Fruit fly (Drosophila melanogaster) Kc167 (cell line): ENCODE results near the gene Mip.

ENCODE experiments used
- Myc ChIP-seq: fragments of >200 bp; optimal IDR thresholded peaks from 2 replicates; lab custom pipeline; 2017; ENCODE audit warnings: missing external identifiers
- Sin3A ChIP-seq: fragments of >200 bp; optimal IDR thresholded peaks from 2 replicates; lab custom pipeline; 2018; ENCODE audit warnings: missing external identifiers
- insv ChIP-seq: fragments of >200 bp; optimal IDR thresholded peaks from 3 replicates; lab custom pipeline; 2018; ENCODE audit warnings: missing external identifiers
- psq ChIP-seq: fragments of >200 bp; optimal IDR thresholded peaks from 2 replicates; lab custom pipeline; 2017; ENCODE audit warnings: missing external identifiers
- ttk ChIP-seq: sonication (Bioruptor generic); optimal IDR thresholded peaks from 2 replicates; lab custom pipeline; 2017; ENCODE audit warnings: missing external identifiers

- no peak for TF ChIP-seq Myc (lab: Kevin White, UChicago)
- TF ChIP-seq Sin3A (lab: Kevin White, UChicago): no peak
- no peak for TF ChIP-seq psq (lab: Kevin White, UChicago)
- no peak for TF ChIP-seq insv (lab: Kevin White, UChicago)
- TF ChIP-seq ttk (lab: Kevin White, UChicago): no peak
Observed at dm6 chr3L:17394435-17395017, 45.1 kb upstream of the Mip start.
